Fruit fly (Drosophila melanogaster) whole organism, pupa: Measurements from ENCODE around the gene Slimp.

ENCODE experiments used
- CG10348 ChIP-seq: fragments of 200-800 bp; sonication (Bioruptor generic); IDR thresholded peaks from 2 replicates; pipeline ENCODE4 v1.3.6; 2022; ENCODE audit warnings: missing biosample characterization, missing genetic modification characterization
- CG12605 ChIP-seq: fragments of 200-800 bp; sonication (Bioruptor generic); IDR thresholded peaks from 2 replicates; pipeline ENCODE4 v1.3.6; 2022; ENCODE audit warnings: missing biosample characterization, missing genetic modification characterization
- CG15710 ChIP-seq: fragments of 200-800 bp; sonication (Bioruptor generic); optimal IDR thresholded peaks from 2 replicates; lab custom pipeline; 2018; ENCODE audit warnings: missing biosample characterization, mild to moderate bottlenecking, missing genetic modification characterization, moderate library complexity
- CG17806 ChIP-seq: fragments of 200-800 bp; sonication (Bioruptor generic); optimal IDR thresholded peaks from 2 replicates; lab custom pipeline; 2018; ENCODE audit warnings: missing biosample characterization, mild to moderate bottlenecking, missing genetic modification characterization, moderate library complexity
- CG32121 ChIP-seq: fragments of 200-800 bp; sonication (Bioruptor generic); IDR thresholded peaks from 2 replicates; pipeline ENCODE4 v1.3.6; 2022; ENCODE audit warnings: missing biosample characterization, missing genetic modification characterization
- CG4496 ChIP-seq: fragments of 200-800 bp; sonication (Bioruptor generic); IDR thresholded peaks from 3 replicates; pipeline ENCODE4 v1.3.6; 2022; ENCODE audit warnings: missing biosample characterization, missing genetic modification characterization
- CG8301 ChIP-seq: fragments of 200-800 bp; sonication (Bioruptor generic); optimal IDR thresholded peaks from 2 replicates; lab custom pipeline; 2018; ENCODE audit warnings: missing biosample characterization, mild to moderate bottlenecking, missing genetic modification characterization
- CG9948 ChIP-seq: fragments of 200-800 bp; sonication (Bioruptor generic); optimal IDR thresholded peaks from 2 replicates; lab custom pipeline; 2018; ENCODE audit warnings: missing biosample characterization, mild to moderate bottlenecking, missing genetic modification characterization, moderate library complexity
- D1 ChIP-seq: fragments of 200-800 bp; sonication (Bioruptor generic); optimal IDR thresholded peaks from 2 replicates; lab custom pipeline; 2018; ENCODE audit warnings: missing biosample characterization, mild to moderate bottlenecking, missing genetic modification characterization, moderate library complexity
- EcR ChIP-seq: fragments of 200-800 bp; sonication (Bioruptor generic); optimal IDR thresholded peaks from 3 replicates; lab custom pipeline; 2019; ENCODE audit warnings: missing biosample characterization, missing genetic modification characterization, mild to moderate bottlenecking, moderate library complexity, missing genetic modification reagents
- Ets98B ChIP-seq: fragments of 200-800 bp; sonication (Bioruptor generic); IDR thresholded peaks from 2 replicates; pipeline ENCODE4 v1.3.6; 2022; ENCODE audit warnings: missing biosample characterization, missing genetic modification characterization
- Pif1A ChIP-seq: fragments of 200-800 bp; sonication (Bioruptor generic); optimal IDR thresholded peaks from 3 replicates; lab custom pipeline; 2016; ENCODE audit warnings: missing biosample characterization, missing genetic modification characterization
- Pif1B ChIP-seq: fragments of 200-800 bp; sonication (Bioruptor generic); optimal IDR thresholded peaks from 3 replicates; lab custom pipeline; 2016; ENCODE audit warnings: missing biosample characterization, missing genetic modification characterization
- gl ChIP-seq: fragments of 200-800 bp; sonication (Bioruptor generic); optimal IDR thresholded peaks from 2 replicates; lab custom pipeline; 2018; ENCODE audit warnings: missing biosample characterization, mild to moderate bottlenecking, missing genetic modification characterization

dm6 chr3R:24144542-24144941, 4.2 kb downstream of the Slimp start:
- peak; percentile 85 for TF ChIP-seq CG9948
- TF ChIP-seq CG17806 (tag; lab: Kevin White, UChicago), result peak; percentile 79
- no peak for TF ChIP-seq CG12605 (GFP tag; lab: Robert Waterston, UW)
- peak; percentile 47 for TF ChIP-seq D1 (tag; lab: Kevin White, UChicago)
- no peak for TF ChIP-seq CG10348
- 0 out of 2 replicates have a peak, but pooled peaks have one; percentile 7 for TF ChIP-seq CG32121 (GFP tag; lab: Robert Waterston, UW)
- TF ChIP-seq gl (tag; lab: Kevin White, UChicago), result peak; percentile 60
- peak; percentile 86 for TF ChIP-seq CG8301 (tag; lab: Kevin White, UChicago)
- peak; percentile 62 for TF ChIP-seq Pif1B (GFP tag; lab: Kevin White, UChicago)
- peak; percentile 74 for TF ChIP-seq CG15710 (tag; lab: Kevin White, UChicago)
- TF ChIP-seq Pif1A (GFP tag; lab: Kevin White, UChicago), result peak; percentile 78
- peak; percentile 17; the same call in 1 of the 2 replicates for TF ChIP-seq Ets98B (GFP tag; lab: Robert Waterston, UW)
- no peak for TF ChIP-seq EcR
- peak; percentile 62; the same call in 2 of the 3 replicates for TF ChIP-seq CG4496
